Fruit fly (Drosophila melanogaster) S2 (cell line): Measurements from ENCODE around the gene CG15534.

Source experiments
- CG8478 ChIP-seq: fragments of >200 bp; optimal IDR thresholded peaks from 2 replicates; lab custom pipeline; 2018
- CTCF ChIP-seq, 2 experiments: fragments of >200 bp; optimal IDR thresholded peaks; 2 replicates each; lab custom pipeline; 2018

- TF ChIP-seq CG8478 (lab: Kevin White, UChicago), result no peak
- TF ChIP-seq CTCF (optimal IDR thresholded peaks at IDR 0.05; lab: Kevin White, UChicago), result no peak
These were observed 29.9 kb downstream of the CG15534 start for dm6 chr3R:30461608-30462243.
